Fruit fly (Drosophila melanogaster): ENCODE data around the gene CG43085.
A peak's percentile ranks its signal among the peaks of the same experiment; 100 is the strongest.

The CG43085 gene

DNA sequence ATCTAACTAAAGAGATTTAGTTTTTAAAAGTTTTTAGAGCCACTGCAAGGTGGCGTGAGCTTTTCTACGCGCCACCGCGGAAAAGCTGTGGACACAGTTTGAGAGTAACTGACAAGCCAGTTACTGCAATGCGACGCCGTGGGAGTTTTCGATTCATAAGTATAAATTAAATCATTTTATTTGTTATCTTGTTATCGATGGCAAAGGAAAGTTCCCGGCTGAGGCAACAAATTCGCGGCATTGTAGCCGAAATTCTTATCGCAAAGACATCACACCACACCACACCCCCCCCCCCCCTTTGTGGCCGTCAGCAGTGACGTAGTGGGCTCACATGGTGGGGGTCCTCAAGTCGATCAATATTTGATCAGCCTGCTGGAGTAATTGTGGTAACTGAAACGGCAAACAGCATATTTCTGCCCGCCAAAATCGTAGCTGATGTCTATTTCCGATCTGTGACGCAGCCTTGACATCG lies 9.3 kb upstream of the CG43085 start:
- TF ChIP-seq CG8478 (optimal IDR thresholded peaks at IDR 0.05) (no peak), CTCF (optimal IDR thresholded peaks at IDR 0.05) (no peak)

DNA sequence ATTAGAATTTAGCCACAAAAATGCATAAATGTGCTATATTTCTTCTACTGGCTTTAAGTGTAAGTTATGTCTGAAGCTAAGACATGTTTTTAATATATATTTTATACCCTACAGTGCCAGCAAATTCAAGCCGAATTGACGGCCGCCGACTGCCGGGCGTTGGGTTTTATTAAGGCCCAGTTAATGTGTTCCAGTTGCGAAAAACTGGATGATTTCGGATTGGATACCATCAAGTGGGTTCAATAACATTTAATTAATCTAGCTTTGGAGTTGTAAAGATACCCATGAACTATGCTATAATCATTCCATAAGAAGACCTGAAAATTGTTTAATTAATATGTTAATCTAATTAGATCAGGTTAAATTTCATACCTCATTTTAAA lies 8.1 kb upstream of the CG43085 start:
- no peak for TF ChIP-seq CG8478 (optimal IDR thresholded peaks at IDR 0.05)
- TF ChIP-seq CTCF (optimal IDR thresholded peaks at IDR 0.05), result no peak

- TF ChIP-seq CG8478 (optimal IDR thresholded peaks at IDR 0.05) (no peak), CTCF (optimal IDR thresholded peaks at IDR 0.05) (no peak)
Measured at dm6 chr3L:17653701-17654667, 7.4 kb upstream of the CG43085 start, which contains the start of the genes Krn, Ndfip and CG7484. TSS of gene Krn (minus strand) at chr3L:17654280. TSS of gene Ndfip (minus strand) at chr3L:17654280. TSS of gene CG7484 (plus strand) at chr3L:17654617.

DNA sequence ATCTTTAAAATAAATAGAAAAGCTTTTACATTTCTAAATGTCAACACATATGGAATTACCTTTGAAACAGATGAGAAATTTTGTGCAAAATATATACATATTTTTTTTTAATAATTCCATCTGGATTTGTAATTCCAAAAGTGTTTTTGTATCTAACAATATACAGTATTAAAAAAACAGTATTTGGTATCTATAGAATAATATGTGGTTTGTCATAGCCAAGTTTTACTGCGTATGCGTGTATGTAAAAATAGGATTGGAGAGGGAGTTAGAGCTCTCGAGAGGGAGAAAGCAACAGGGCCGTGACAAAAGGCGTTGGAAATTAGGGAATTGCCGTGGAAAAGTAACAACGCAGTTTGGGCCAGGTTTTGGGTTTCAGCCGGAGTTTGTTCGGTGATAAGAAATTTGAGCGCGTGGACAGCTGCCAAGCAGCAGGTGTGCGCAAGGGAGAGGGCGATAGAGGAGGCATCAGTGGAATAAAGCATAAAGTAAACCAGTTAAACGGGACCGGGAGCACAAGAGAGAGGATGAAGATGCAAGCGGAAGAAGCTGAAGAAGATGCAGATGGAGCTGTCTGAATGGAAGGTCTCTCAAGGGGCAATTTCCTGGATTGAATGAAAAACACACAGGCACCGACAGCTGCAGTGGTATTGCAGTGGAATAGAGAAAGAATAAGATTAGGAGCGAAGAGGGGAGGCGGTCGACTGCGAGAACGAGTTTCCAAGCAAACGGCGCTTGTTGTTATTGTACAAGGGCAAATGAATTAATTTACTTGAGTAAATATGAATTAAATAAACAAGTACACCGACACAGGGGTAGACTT lies 6.6 kb upstream of the CG43085 start:
- TF ChIP-seq CG8478 (optimal IDR thresholded peaks at IDR 0.05) (no peak), CTCF (optimal IDR thresholded peaks at IDR 0.05) (no peak)

DNA sequence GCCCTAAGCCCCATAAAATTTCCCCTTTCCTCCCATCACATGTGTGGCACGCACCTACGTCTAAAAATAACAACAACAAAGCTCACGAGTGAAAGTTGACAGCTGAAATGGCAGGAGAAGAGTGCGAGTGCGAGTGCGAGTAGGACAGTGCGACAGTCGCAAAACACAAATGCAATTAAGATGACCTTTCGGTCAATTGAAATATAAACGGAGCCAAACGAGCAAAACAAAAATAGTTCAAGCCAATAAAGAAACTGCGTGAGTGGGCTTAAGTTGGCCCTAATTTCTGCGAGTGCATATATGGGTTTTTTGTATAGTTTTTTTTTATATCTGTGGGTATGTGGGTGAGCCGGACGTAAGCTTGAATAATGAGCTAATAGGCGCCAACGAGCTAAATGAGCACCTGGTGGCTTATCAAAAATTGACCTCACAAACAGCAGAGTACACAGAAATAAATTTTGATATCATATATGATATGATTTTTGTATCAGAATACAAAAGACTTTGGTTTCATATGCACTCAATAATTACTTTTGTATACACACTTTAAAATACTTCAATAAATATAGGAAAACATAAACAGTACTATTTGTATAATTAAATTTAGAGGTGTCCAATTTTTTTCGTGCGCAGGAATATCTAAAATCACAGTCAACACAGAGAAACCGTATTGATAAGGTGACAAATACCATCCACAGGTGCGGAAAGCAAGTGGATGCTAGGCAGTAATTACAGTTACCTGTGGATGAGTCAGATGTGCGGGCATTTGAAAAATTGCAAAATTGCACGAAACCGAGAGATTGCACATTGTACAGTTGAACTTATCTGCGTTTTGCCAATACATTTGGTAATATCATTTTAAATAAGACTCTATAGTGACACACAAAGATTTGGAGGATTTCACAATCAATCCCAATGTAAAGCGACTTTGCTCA lies 5.4 kb upstream of the CG43085 start:
- TF ChIP-seq CG8478 (optimal IDR thresholded peaks at IDR 0.05) (no peak), CTCF (optimal IDR thresholded peaks at IDR 0.05) (no peak)

dm6 chr3L:17647543-17647942 lies 1.0 kb upstream of the CG43085 start:
- no peak for TF ChIP-seq CTCF (optimal IDR thresholded peaks at IDR 0.05)
- no peak for TF ChIP-seq CG8478 (optimal IDR thresholded peaks at IDR 0.05)

dm6 chr3L:17644906-17645244 lies 1.7 kb downstream of the CG43085 start, which contains the start of gene Pep:
TSS of gene Pep (minus strand) at chr3L:17645036.
- TF ChIP-seq CTCF (optimal IDR thresholded peaks at IDR 0.05) (peak; percentile 48 to 59), CG8478 (optimal IDR thresholded peaks at IDR 0.05) (no peak)

DNA sequence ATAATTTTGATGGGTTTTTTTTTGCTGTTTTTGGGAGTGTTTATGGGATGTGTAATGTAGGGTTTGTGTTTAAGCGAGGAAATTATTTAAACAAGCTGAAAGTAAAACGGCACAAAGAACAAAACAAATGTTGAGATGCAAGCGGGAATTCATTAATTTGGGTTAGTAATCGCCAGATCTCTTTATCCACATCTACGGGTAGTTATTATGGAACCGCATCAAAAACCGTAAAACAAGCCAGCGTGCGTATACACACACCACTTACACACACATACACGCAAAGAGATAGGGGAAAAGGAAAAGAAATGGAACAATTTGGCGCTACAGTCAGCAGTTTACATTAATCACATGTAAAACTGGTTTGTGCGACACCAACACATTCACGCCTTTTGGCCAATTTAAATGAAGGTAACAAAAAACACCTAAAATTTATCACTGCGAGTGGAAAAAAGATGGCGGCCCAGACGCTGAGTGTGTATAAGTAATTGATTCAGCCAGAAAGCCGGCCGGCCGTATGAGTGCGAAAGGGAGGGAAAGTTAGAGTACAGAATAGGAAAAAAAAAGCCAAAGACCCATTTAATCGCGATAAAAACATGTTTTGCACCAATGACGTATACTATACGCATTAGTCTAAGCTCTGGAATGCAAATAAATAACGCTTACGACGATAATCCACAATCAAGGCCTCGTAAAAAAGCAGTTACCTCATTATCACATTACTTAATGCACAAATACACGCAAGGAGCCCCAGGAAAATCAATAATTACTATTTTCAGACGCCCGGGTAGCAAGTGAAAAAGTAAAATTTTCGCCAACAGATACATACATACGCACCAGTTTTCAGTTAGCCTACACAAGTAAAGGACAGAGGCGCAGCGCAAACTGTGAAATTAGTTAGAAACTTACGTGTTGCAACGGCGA lies 2.3 kb downstream of the CG43085 start:
- TF ChIP-seq CTCF (optimal IDR thresholded peaks at IDR 0.05), result no peak
- no peak for TF ChIP-seq CG8478 (optimal IDR thresholded peaks at IDR 0.05)

DNA sequence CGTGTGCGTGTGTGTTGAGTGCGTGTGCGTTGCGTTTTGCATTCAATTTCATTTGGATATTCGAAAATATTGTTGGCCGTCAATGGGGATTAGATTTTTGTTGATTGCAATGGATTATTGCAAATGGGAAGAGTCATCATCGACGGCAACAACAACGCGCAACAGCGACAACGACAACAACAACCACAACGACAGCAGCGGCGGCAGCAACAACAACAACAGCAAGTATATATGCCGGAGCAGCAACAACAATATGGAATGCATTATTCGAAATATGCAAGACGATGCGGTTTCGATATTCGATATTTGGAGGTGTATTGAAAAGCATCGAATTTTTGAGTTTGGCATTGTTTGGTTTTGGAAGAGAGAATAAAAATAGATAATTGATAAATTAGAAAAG lies 4.5 kb downstream of the CG43085 start:
- no peak for TF ChIP-seq CG8478 (optimal IDR thresholded peaks at IDR 0.05)
- TF ChIP-seq CTCF (optimal IDR thresholded peaks at IDR 0.05), result no peak

- no peak for TF ChIP-seq CTCF (optimal IDR thresholded peaks at IDR 0.05)
- TF ChIP-seq CG8478 (optimal IDR thresholded peaks at IDR 0.05), result no peak
Measured at dm6 chr3L:17638649-17639048, 7.9 kb downstream of the CG43085 start.

DNA sequence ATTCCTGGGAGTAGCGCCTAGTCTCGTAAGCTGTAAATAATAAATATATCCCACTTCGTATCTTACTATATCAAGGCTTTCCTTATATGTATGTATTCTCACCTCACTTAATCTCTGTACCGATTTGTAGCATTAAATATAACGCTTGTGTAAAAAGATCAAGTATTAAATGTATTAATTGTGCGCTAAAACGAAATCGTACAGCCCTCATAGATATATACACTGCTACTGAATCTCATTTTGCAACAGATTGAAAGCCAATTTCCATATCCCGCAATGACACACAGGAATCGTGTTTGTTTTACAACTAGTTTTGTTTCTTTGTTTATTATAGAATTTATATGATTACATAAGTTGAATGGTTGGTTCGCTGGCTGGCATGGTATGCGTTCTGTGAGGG lies 8.7 kb downstream of the CG43085 start:
- TF ChIP-seq CTCF (optimal IDR thresholded peaks at IDR 0.05), result no peak
- TF ChIP-seq CG8478 (optimal IDR thresholded peaks at IDR 0.05), result no peak

DNA sequence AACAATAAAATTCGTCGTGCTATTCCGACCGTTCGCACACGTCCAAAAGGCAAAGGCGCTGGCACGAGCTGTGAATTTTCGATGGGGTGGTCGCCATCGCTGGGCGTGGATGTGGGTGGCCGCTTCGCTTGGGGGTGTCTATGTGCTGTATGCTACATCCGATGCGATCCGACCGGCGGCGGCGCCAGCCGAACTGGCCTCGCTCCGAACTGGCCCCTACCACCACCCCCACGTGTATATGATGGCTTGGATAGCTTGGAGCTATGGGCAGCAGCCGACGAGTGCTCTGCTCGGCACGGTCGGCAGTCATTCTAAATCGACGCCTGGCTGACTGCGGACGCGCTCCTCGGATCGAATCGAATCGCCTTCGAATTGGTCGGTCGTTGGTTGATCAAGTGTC lies 13.4 kb downstream of the CG43085 start, which contains the start of gene CG7497:
Gene CG7497, plus strand, starts transcription at position 308 of the 400 bp plus-strand sequence.
- no peak for TF ChIP-seq CTCF (optimal IDR thresholded peaks at IDR 0.05)
- no peak for TF ChIP-seq CG8478 (optimal IDR thresholded peaks at IDR 0.05)

dm6 chr3L:17631247-17631646 lies 15.3 kb downstream of the CG43085 start:
- TF ChIP-seq CG8478 (optimal IDR thresholded peaks at IDR 0.05) (no peak), CTCF (optimal IDR thresholded peaks at IDR 0.05) (no peak)
